Worm (Caenorhabditis elegans) whole organism, L1 larva: ENCODE data around the gene tag-123.

ENCODE experiments used
- blmp-1 ChIP-seq: fragments of 150-350 bp; optimal IDR thresholded peaks from 2 replicates; lab custom pipeline; 2014; ENCODE audit warnings: missing biosample characterization, missing genetic modification characterization
- dpl-1 ChIP-seq, 3 experiments: fragments of 150-350 bp in 2 of 3; sonication (generic microtip) in 1 of 3; optimal IDR thresholded peaks; 2 replicates each; lab custom pipeline; 2014 to 2017; ENCODE audit warnings: missing biosample characterization in 3 of 3, missing genetic modification characterization in 3 of 3, missing genetic modification reagents in 3 of 3
- ets-5 ChIP-seq: fragments of 200-800 bp; sonication (Bioruptor generic); IDR thresholded peaks from 2 replicates; pipeline ENCODE4 v1.3.6; 2022; ENCODE audit warnings: missing genetic modification characterization, missing compliant biosample characterization
- fkh-10 ChIP-seq: sonication (generic microtip); optimal IDR thresholded peaks from 2 replicates; lab custom pipeline; 2017; ENCODE audit warnings: missing biosample characterization, missing genetic modification reagents, missing genetic modification characterization
- mdl-1 ChIP-seq, 2 experiments: fragments of 150-350 bp; optimal IDR thresholded peaks; 2 replicates each; lab custom pipeline; 2014 to 2017; ENCODE audit warnings: missing biosample characterization in 2 of 2, missing genetic modification characterization in 2 of 2, inconsistent platforms in 1 of 2
- nhr-11 ChIP-seq: fragments of 150-350 bp; optimal IDR thresholded peaks from 2 replicates; lab custom pipeline; 2014; ENCODE audit warnings: missing biosample characterization, missing genetic modification characterization
- nhr-20 ChIP-seq: sonication (generic microtip); optimal IDR thresholded peaks from 2 replicates; lab custom pipeline; 2016; ENCODE audit warnings: mild to moderate bottlenecking, missing genetic modification characterization, missing compliant biosample characterization
- snpc-4 ChIP-seq: fragments of 150-350 bp; optimal IDR thresholded peaks from 2 replicates; lab custom pipeline; 2014; ENCODE audit warnings: missing biosample characterization, missing genetic modification characterization
- sox-4 ChIP-seq: sonication (generic microtip); optimal IDR thresholded peaks from 2 replicates; lab custom pipeline; 2016; ENCODE audit warnings: missing genetic modification characterization, missing compliant biosample characterization
- unc-86 ChIP-seq: sonication (generic microtip); optimal IDR thresholded peaks from 2 replicates; lab custom pipeline; 2016; ENCODE audit warnings: missing genetic modification characterization, missing compliant biosample characterization
- zag-1 ChIP-seq: fragments of 150-350 bp; optimal IDR thresholded peaks from 2 replicates; lab custom pipeline; 2014; ENCODE audit warnings: missing biosample characterization, missing genetic modification characterization
- ztf-11 ChIP-seq, 2 experiments: sonication (generic microtip); optimal IDR thresholded peaks; 2 replicates each; lab custom pipeline; 2016 to 2017; ENCODE audit warnings: missing genetic modification characterization in 2 of 2, missing biosample characterization in 1 of 2, missing compliant biosample characterization in 1 of 2
- ztf-4 ChIP-seq: fragments of 150-350 bp; optimal IDR thresholded peaks from 2 replicates; lab custom pipeline; 2014; ENCODE audit warnings: missing biosample characterization, missing genetic modification characterization

- no peak for TF ChIP-seq ets-5
- no peak for TF ChIP-seq mdl-1 (tag; optimal IDR thresholded peaks at IDR 0.05; lab: Kevin White, UChicago)
- TF ChIP-seq nhr-20 (tag; lab: Kevin White, UChicago): no peak
- no peak for TF ChIP-seq ztf-11 (tag; optimal IDR thresholded peaks at IDR 0.05; lab: Kevin White, UChicago)
- TF ChIP-seq blmp-1 (tag; lab: Kevin White, UChicago): peak; percentile 56
- no peak for TF ChIP-seq dpl-1 (GFP tag; optimal IDR thresholded peaks at IDR 0.05; lab: Kevin White, UChicago)
- TF ChIP-seq nhr-11: no peak
- no peak for TF ChIP-seq sox-4
- TF ChIP-seq unc-86: no peak
- TF ChIP-seq zag-1 (tag; lab: Kevin White, UChicago): no peak
- TF ChIP-seq fkh-10: no peak
- TF ChIP-seq ztf-4 (tag; lab: Kevin White, UChicago): no peak
- no peak for TF ChIP-seq snpc-4 (tag; lab: Kevin White, UChicago)
Measured at ce11 chrX:8418382-8418781, 3.5 kb downstream of the tag-123 start, which contains the start of gene spp-13.
